Fruit fly (Drosophila melanogaster) whole organism: ENCODE measurements around the gene CG10710.

Experiments
- CG8478 ChIP-seq: fragments of >200 bp; optimal IDR thresholded peaks from 2 replicates; lab custom pipeline; 2018; ENCODE audit warnings: inconsistent platforms
- Dll ChIP-seq: fragments of >200 bp; optimal IDR thresholded peaks from 2 replicates; lab custom pipeline; 2017
- EcR ChIP-seq, 2 experiments: fragments of >200 bp; optimal IDR thresholded peaks; 2 replicates each; lab custom pipeline; 2017; ENCODE audit warnings: missing biosample characterization in 2 of 2, missing genetic modification characterization in 2 of 2, missing genetic modification reagents in 2 of 2
- pan ChIP-seq: fragments of >200 bp; optimal IDR thresholded peaks from 2 replicates; lab custom pipeline; 2017
- psq ChIP-seq: fragments of >200 bp; optimal IDR thresholded peaks from 2 replicates; lab custom pipeline; 2017
- usp ChIP-seq: fragments of >200 bp; optimal IDR thresholded peaks from 2 replicates; lab custom pipeline; 2017; ENCODE audit warnings: missing biosample characterization, missing genetic modification characterization, mixed read lengths

DNA sequence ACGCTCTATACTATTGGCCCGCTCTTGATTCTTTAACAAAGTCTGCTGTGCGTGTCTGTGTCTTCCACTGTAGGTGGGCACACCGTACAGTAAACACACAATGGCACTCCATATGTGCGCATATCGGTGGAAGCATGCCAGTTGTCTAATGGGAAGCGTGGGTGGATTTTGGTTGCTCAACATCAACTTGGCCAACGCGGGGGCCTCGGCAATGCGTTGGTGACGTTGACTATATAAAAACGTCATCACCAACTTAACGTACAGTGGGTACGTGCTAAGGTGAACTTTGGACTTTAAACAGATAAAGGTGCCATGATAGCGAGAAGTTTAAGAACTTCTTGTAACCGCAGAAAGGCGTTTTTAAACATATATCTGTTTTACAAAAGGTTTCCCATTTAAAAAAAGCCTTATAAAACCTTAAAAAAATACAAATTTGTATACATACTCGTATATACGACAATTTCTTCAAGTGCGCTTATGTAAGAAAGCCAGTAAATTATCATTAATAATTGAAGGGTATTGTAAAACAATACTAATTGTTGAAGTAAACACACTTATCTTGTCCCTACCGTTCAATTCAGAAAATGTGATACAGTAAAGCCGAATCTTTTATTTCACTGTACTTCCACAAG is 39.7 kb downstream of the CG10710 start:
- TF ChIP-seq usp (GFP tag; lab: Kevin White, UChicago) = no peak
- TF ChIP-seq CG8478 (lab: Kevin White, UChicago) = no peak
- TF ChIP-seq Dll (lab: Kevin White, UChicago) = no peak
- TF ChIP-seq psq (lab: Kevin White, UChicago) = no peak
- TF ChIP-seq EcR (GFP tag; optimal IDR thresholded peaks at IDR 0.05; lab: Kevin White, UChicago) = no peak
- TF ChIP-seq pan (lab: Kevin White, UChicago) = no peak
